Worm (Caenorhabditis elegans) whole organism, late embryonic: Measurements from ENCODE around the gene msi-1.

Experiments used
- C38D4.7 ChIP-seq: fragments of 200-800 bp; sonication (Bioruptor generic); optimal IDR thresholded peaks from 2 replicates; lab custom pipeline; 2018; ENCODE audit warnings: mild to moderate bottlenecking, missing genetic modification characterization, moderate library complexity, missing compliant biosample characterization
- F13H6.1 ChIP-seq: sonication (generic microtip); optimal IDR thresholded peaks from 2 replicates; lab custom pipeline; 2016; ENCODE audit warnings: missing genetic modification characterization, missing compliant biosample characterization
- K02D7.2 ChIP-seq: sonication (generic microtip); optimal IDR thresholded peaks from 2 replicates; lab custom pipeline; 2017; ENCODE audit warnings: mild to moderate bottlenecking, missing genetic modification characterization, missing compliant biosample characterization
- K09A11.1 ChIP-seq: sonication (generic microtip); optimal IDR thresholded peaks from 2 replicates; lab custom pipeline; 2017; ENCODE audit warnings: antibody characterized with exemption, mild to moderate bottlenecking, missing genetic modification characterization, missing compliant biosample characterization; ENCODE audit not compliant: insufficient read depth
- T23F11.4 ChIP-seq: fragments of 200-800 bp; sonication (Bioruptor generic); optimal IDR thresholded peaks from 2 replicates; lab custom pipeline; 2018; ENCODE audit warnings: mild to moderate bottlenecking, missing genetic modification characterization, missing compliant biosample characterization
- ama-1 ChIP-seq: fragments of 150-350 bp; optimal IDR thresholded peaks from 2 replicates; lab custom pipeline; 2014
- ceh-14 ChIP-seq: sonication (generic microtip); optimal IDR thresholded peaks from 2 replicates; lab custom pipeline; 2016; ENCODE audit warnings: missing genotype, missing genetic modification characterization, missing compliant biosample characterization
- ceh-18 ChIP-seq: sonication (generic microtip); optimal IDR thresholded peaks from 2 replicates; lab custom pipeline; 2016; ENCODE audit warnings: missing genetic modification characterization, missing compliant biosample characterization
- ceh-2 ChIP-seq: sonication (generic microtip); optimal IDR thresholded peaks from 2 replicates; lab custom pipeline; 2016; ENCODE audit warnings: missing genotype, missing genetic modification characterization, missing compliant biosample characterization
- ceh-24 ChIP-seq: sonication (generic microtip); optimal IDR thresholded peaks from 2 replicates; lab custom pipeline; 2016; ENCODE audit warnings: mild to moderate bottlenecking, missing genetic modification characterization, missing compliant biosample characterization
- ceh-30 ChIP-seq: fragments of 150-350 bp; optimal IDR thresholded peaks from 2 replicates; lab custom pipeline; 2014; ENCODE audit warnings: missing biosample characterization, missing genetic modification characterization
- ceh-31 ChIP-seq: sonication (generic microtip); optimal IDR thresholded peaks from 2 replicates; lab custom pipeline; 2016; ENCODE audit warnings: missing genetic modification characterization, missing compliant biosample characterization
- ceh-34 ChIP-seq: sonication (generic microtip); optimal IDR thresholded peaks from 2 replicates; lab custom pipeline; 2016; ENCODE audit warnings: mild to moderate bottlenecking, missing genetic modification characterization, missing compliant biosample characterization
- ceh-45 ChIP-seq: fragments of 200-800 bp; sonication (Bioruptor generic); IDR thresholded peaks from 2 replicates; pipeline ENCODE4 v1.3.6; 2022; ENCODE audit warnings: missing genetic modification reagents, missing genetic modification characterization, missing compliant biosample characterization
- ceh-6 ChIP-seq: fragments of 200-800 bp; sonication (Bioruptor generic); optimal IDR thresholded peaks from 2 replicates; lab custom pipeline; 2018; ENCODE audit warnings: mild to moderate bottlenecking, missing genetic modification characterization, missing compliant biosample characterization
- ceh-9 ChIP-seq: sonication (generic microtip); optimal IDR thresholded peaks from 2 replicates; lab custom pipeline; 2016; ENCODE audit warnings: mild to moderate bottlenecking, missing genetic modification characterization, inconsistent platforms, missing compliant biosample characterization
- che-1 ChIP-seq: sonication (generic microtip); optimal IDR thresholded peaks from 2 replicates; lab custom pipeline; 2016; ENCODE audit warnings: mild to moderate bottlenecking, missing genetic modification characterization, missing compliant biosample characterization
- dmd-4 ChIP-seq: sonication (generic microtip); optimal IDR thresholded peaks from 2 replicates; lab custom pipeline; 2016; ENCODE audit warnings: borderline replicate concordance, missing genetic modification characterization, missing compliant biosample characterization
- dve-1 ChIP-seq: sonication (generic microtip); optimal IDR thresholded peaks from 2 replicates; lab custom pipeline; 2017; ENCODE audit warnings: antibody characterized with exemption, mild to moderate bottlenecking, missing genetic modification characterization, missing compliant biosample characterization
- elt-2 ChIP-seq: sonication (generic microtip); optimal IDR thresholded peaks from 2 replicates; lab custom pipeline; 2016; ENCODE audit warnings: missing genetic modification reagents, missing genetic modification characterization, missing compliant biosample characterization
- elt-4 ChIP-seq: sonication (generic microtip); optimal IDR thresholded peaks from 2 replicates; lab custom pipeline; 2016; ENCODE audit warnings: missing genetic modification characterization, missing compliant biosample characterization
- ets-4 ChIP-seq: sonication (generic microtip); optimal IDR thresholded peaks from 2 replicates; lab custom pipeline; 2016; ENCODE audit warnings: missing genetic modification characterization, missing compliant biosample characterization
- eyg-1 ChIP-seq: sonication (generic microtip); optimal IDR thresholded peaks from 2 replicates; lab custom pipeline; 2016; ENCODE audit warnings: missing genotype, missing genetic modification characterization, missing compliant biosample characterization
- fax-1 ChIP-seq: sonication (generic microtip); optimal IDR thresholded peaks from 2 replicates; lab custom pipeline; 2016; ENCODE audit warnings: missing genotype, missing genetic modification characterization, missing compliant biosample characterization
- fkh-6 ChIP-seq: sonication (generic microtip); optimal IDR thresholded peaks from 2 replicates; lab custom pipeline; 2016; ENCODE audit warnings: missing genetic modification characterization, missing compliant biosample characterization
- hlh-6 ChIP-seq: sonication (generic microtip); optimal IDR thresholded peaks from 2 replicates; lab custom pipeline; 2016; ENCODE audit warnings: missing genotype, missing genetic modification characterization, missing compliant biosample characterization
- hlh-8 ChIP-seq: sonication (generic microtip); optimal IDR thresholded peaks from 2 replicates; lab custom pipeline; 2016; ENCODE audit warnings: missing genotype, missing genetic modification characterization, missing compliant biosample characterization
- madf-2 ChIP-seq: sonication (generic microtip); optimal IDR thresholded peaks from 2 replicates; lab custom pipeline; 2017; ENCODE audit warnings: missing genetic modification characterization, missing compliant biosample characterization
- nfya-1 ChIP-seq: sonication (generic microtip); optimal IDR thresholded peaks from 2 replicates; lab custom pipeline; 2017; ENCODE audit warnings: missing genetic modification characterization, mild to moderate bottlenecking, missing compliant biosample characterization, antibody characterized with exemption, moderate library complexity
- nhr-11 ChIP-seq: fragments of 150-350 bp; optimal IDR thresholded peaks from 2 replicates; lab custom pipeline; 2014; ENCODE audit warnings: missing biosample characterization, missing genetic modification characterization
- nhr-232 ChIP-seq: sonication (generic microtip); optimal IDR thresholded peaks from 2 replicates; lab custom pipeline; 2016; ENCODE audit warnings: missing genetic modification characterization, missing compliant biosample characterization
- npax-4 ChIP-seq: sonication (generic microtip); optimal IDR thresholded peaks from 2 replicates; lab custom pipeline; 2016; ENCODE audit warnings: missing genetic modification characterization, missing compliant biosample characterization
- pag-3 ChIP-seq: sonication (generic microtip); optimal IDR thresholded peaks from 2 replicates; lab custom pipeline; 2016; ENCODE audit warnings: missing compliant biosample characterization, missing genetic modification characterization, borderline replicate concordance
- pat-9 ChIP-seq: fragments of 200-800 bp; sonication (Bioruptor generic); optimal IDR thresholded peaks from 2 replicates; lab custom pipeline; 2018; ENCODE audit warnings: mild to moderate bottlenecking, missing genetic modification characterization, moderate library complexity, missing compliant biosample characterization
- pax-1 ChIP-seq: fragments of 150-350 bp; optimal IDR thresholded peaks from 2 replicates; lab custom pipeline; 2014; ENCODE audit warnings: missing biosample characterization, missing genetic modification characterization
- pha-4 ChIP-seq: fragments of 150-350 bp; optimal IDR thresholded peaks from 2 replicates; lab custom pipeline; 2018; ENCODE audit warnings: missing biosample characterization, missing genetic modification reagents, missing genetic modification characterization
- ref-2 ChIP-seq: sonication (generic microtip); optimal IDR thresholded peaks from 2 replicates; lab custom pipeline; 2016; ENCODE audit warnings: missing genetic modification characterization, missing compliant biosample characterization
- rnt-1 ChIP-seq: sonication (generic microtip); optimal IDR thresholded peaks from 2 replicates; lab custom pipeline; 2016; ENCODE audit warnings: missing genetic modification characterization, missing compliant biosample characterization
- sox-2 ChIP-seq: fragments of 200-800 bp; sonication (Bioruptor generic); IDR thresholded peaks from 2 replicates; pipeline ENCODE4 v1.3.6; 2022; ENCODE audit warnings: missing genetic modification reagents, missing genetic modification characterization, missing compliant biosample characterization
- syd-9 ChIP-seq: sonication (generic microtip); optimal IDR thresholded peaks from 2 replicates; lab custom pipeline; 2016; ENCODE audit warnings: mild to moderate bottlenecking, missing genetic modification characterization, moderate library complexity, missing compliant biosample characterization
- tbx-2 ChIP-seq: sonication (generic microtip); optimal IDR thresholded peaks from 2 replicates; lab custom pipeline; 2016; ENCODE audit warnings: missing genetic modification characterization, missing compliant biosample characterization
- tbx-7 ChIP-seq: sonication (generic microtip); optimal IDR thresholded peaks from 2 replicates; lab custom pipeline; 2016; ENCODE audit warnings: missing genotype, missing genetic modification characterization, missing compliant biosample characterization
- unc-3 ChIP-seq, 2 experiments: fragments of 200-800 bp in 1 of 2; sonication (Bioruptor generic) in 1 of 2; sonication (generic microtip) in 1 of 2; conservative IDR thresholded peaks in 1 of 2; optimal IDR thresholded peaks in 1 of 2; 2 replicates each; pipeline versions ENCODE4 v1.3.6 to Lab custom; 2016 to 2022; ENCODE audit warnings: missing compliant biosample characterization in 2 of 2, missing genetic modification characterization in 2 of 2, missing genetic modification reagents in 1 of 2
- unc-42 ChIP-seq: sonication (generic microtip); optimal IDR thresholded peaks from 2 replicates; lab custom pipeline; 2016; ENCODE audit warnings: missing genotype, missing genetic modification characterization, missing compliant biosample characterization
- unc-55 ChIP-seq: sonication (generic microtip); optimal IDR thresholded peaks from 2 replicates; lab custom pipeline; 2017; ENCODE audit warnings: missing biosample characterization, missing genetic modification reagents, missing genetic modification characterization
- unc-86 ChIP-seq: sonication (generic microtip); optimal IDR thresholded peaks from 2 replicates; lab custom pipeline; 2016; ENCODE audit warnings: missing genetic modification characterization, missing compliant biosample characterization
- ztf-16 ChIP-seq: sonication (generic microtip); optimal IDR thresholded peaks from 2 replicates; lab custom pipeline; 2017; ENCODE audit warnings: missing genetic modification characterization, missing compliant biosample characterization

Gene msi-1

DNA sequence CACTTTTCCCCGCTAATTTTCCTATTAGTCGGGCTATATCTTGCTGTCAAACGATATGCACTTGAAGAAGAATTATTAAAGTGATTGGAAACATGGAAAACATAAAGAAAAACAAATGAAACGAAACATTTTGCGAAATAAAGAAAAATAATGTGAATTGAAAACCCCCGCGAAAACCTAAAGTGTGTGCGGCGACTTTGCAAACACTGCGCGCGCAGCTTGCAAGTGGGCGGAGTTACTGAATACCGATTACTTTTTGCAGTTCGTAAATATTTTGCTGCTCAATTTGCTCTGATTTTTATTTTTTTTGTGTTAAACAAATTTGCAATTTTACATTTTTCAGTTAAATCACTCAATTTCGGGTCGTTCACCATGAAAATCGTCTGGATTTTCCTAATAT, 59.6 kb downstream of the msi-1 start, which contains the start of gene ccdc-47 (continued):
- TF ChIP-seq ref-2 (tag; lab: Kevin White, UChicago) (peak; percentile 86), syd-9 (peak; percentile 60), elt-4 (no peak), rnt-1 (tag; lab: Kevin White, UChicago) (peak; percentile 86), ceh-6 (GFP tag; lab: Kevin White, UChicago) (peak; percentile 79), fkh-6 (peak; percentile 72), pax-1 (tag; lab: Kevin White, UChicago) (peak; percentile 16), unc-3 (GFP tag; conservative IDR thresholded peaks at IDR 0.05; lab: Robert Waterston, UW) (peak; percentile 66), unc-3 (tag; optimal IDR thresholded peaks at IDR 0.05; lab: Kevin White, UChicago) (peak; percentile 81), pat-9 (tag; lab: Kevin White, UChicago) (peak; percentile 89), dmd-4 (peak; percentile 43), ama-1 (no peak), ceh-45 (GFP tag; lab: Robert Waterston, UW) (peak; percentile 73; the same call in 1 of the 2 replicates), elt-2 (tag; lab: Kevin White, UChicago) (peak; percentile 93), pag-3 (tag; lab: Kevin White, UChicago) (no peak), ceh-24 (peak; percentile 26)
- TF ChIP-seq, all 69 proteins: peak for 53

DNA sequence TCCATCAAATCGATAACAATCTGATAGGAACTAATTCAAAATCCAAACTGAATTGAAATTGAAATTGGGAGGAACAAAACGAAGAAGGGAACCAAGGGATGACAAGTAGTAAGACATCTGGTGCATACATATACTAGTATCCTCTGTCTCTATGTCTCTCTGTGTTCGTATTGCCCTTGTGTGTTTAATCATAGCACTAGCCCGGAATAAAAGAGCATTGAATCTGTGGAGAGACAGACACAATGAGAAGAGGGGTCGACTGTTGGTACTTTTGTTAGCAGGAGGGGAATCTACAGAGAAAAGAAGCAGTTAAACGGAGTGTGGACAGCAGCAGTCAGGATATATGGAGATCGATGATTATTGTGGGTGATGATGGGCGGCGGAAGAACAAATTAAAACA, 60.5 kb downstream of the msi-1 start:
- TF ChIP-seq dve-1 (tag; lab: Kevin White, UChicago) (no peak), hlh-8 (tag; lab: Kevin White, UChicago) (peak; percentile 12), ceh-31 (peak; percentile 10), tbx-2 (tag; lab: Kevin White, UChicago) (peak; percentile 1), nfya-1 (peak; percentile 60), tbx-7 (tag; lab: Kevin White, UChicago) (no peak), C38D4.7 (GFP tag; lab: Kevin White, UChicago) (no peak), madf-2 (tag; lab: Kevin White, UChicago) (no peak), ref-2 (tag; lab: Kevin White, UChicago) (peak; percentile 3), eyg-1 (tag; lab: Kevin White, UChicago) (no peak), unc-55 (GFP tag; lab: Kevin White, UChicago) (peak; percentile 54), hlh-6 (no peak)

DNA sequence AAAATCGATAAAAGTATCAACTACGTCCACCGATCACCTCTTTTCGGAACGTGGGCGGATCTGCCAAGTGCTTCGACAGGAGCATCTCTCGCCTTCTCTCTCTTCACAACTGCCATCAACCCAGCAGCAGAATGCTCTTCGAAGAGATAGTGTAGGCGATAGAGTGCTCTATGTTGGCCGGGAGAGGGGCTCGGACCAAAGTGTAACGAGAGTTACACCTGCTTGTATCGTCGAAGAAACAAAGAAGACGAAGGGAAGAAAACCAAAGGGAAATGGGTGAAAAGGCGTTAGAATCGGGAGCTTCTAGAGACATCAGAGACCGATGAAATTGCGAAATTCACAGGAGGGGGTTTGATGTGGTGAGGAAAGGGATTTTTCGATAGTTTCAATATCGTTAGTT, 61.4 kb downstream of the msi-1 start:
- TF ChIP-seq dve-1 (tag; lab: Kevin White, UChicago) (no peak), unc-55 (GFP tag; lab: Kevin White, UChicago) (peak; percentile 78), nhr-232 (no peak), pag-3 (tag; lab: Kevin White, UChicago) (no peak), ceh-9 (tag; lab: Kevin White, UChicago) (no peak), unc-86 (tag; lab: Kevin White, UChicago) (no peak), K02D7.2 (tag; lab: Kevin White, UChicago) (no peak), elt-2 (tag; lab: Kevin White, UChicago) (no peak), hlh-6 (no peak), unc-42 (no peak), F13H6.1 (tag; lab: Kevin White, UChicago) (no peak), ceh-30 (tag; lab: Kevin White, UChicago) (no peak), fkh-6 (no peak), ceh-34 (peak; percentile 10), fax-1 (tag; lab: Kevin White, UChicago) (no peak), pha-4 (tag; lab: Kevin White, UChicago) (no peak), K09A11.1 (no peak), ceh-24 (no peak), nfya-1 (peak; percentile 3), T23F11.4 (GFP tag; lab: Kevin White, UChicago) (no peak), ceh-18 (tag; lab: Kevin White, UChicago) (peak; percentile 43), ceh-14 (no peak), npax-4 (tag; lab: Kevin White, UChicago) (no peak), che-1 (tag; lab: Kevin White, UChicago) (no peak), madf-2 (tag; lab: Kevin White, UChicago) (no peak), tbx-2 (tag; lab: Kevin White, UChicago) (peak; percentile 21), hlh-8 (tag; lab: Kevin White, UChicago) (no peak), syd-9 (no peak), rnt-1 (tag; lab: Kevin White, UChicago) (peak; percentile 63), sox-2 (GFP tag; lab: Robert Waterston, UW) (no peak), ets-4 (tag; lab: Kevin White, UChicago) (no peak), ceh-6 (GFP tag; lab: Kevin White, UChicago) (no peak), nhr-11 (tag; lab: Kevin White, UChicago) (no peak), ref-2 (tag; lab: Kevin White, UChicago) (no peak), ceh-2 (tag; lab: Kevin White, UChicago) (no peak), ztf-16 (tag; lab: Kevin White, UChicago) (no peak), unc-3 (GFP tag; conservative IDR thresholded peaks at IDR 0.05; lab: Robert Waterston, UW) (no peak), unc-3 (tag; optimal IDR thresholded peaks at IDR 0.05; lab: Kevin White, UChicago) (no peak)
